Fruit fly (Drosophila melanogaster) S2 (cell line): ENCODE data around the gene CG13003.

Source experiments
- CG8478 ChIP-seq: fragments of >200 bp; optimal IDR thresholded peaks from 2 replicates; lab custom pipeline; 2018
- CTCF ChIP-seq, 2 experiments: fragments of >200 bp; optimal IDR thresholded peaks; 2 replicates each; lab custom pipeline; 2018

dm6 chrX:16886551-16886950, 10.2 kb upstream of the CG13003 start, which contains the start of the genes DENR and CG4880:
- no peak for TF ChIP-seq CG8478 (lab: Kevin White, UChicago)
- no peak for TF ChIP-seq CTCF (optimal IDR thresholded peaks at IDR 0.05; lab: Kevin White, UChicago)
